Worm (Caenorhabditis elegans): ENCODE data around the gene Y48D7A.1.

ce11 chrX:3031484-3031883, 22.2 kb downstream of the Y48D7A.1 start, which contains the start of gene clec-265:
- TF ChIP-seq ztf-23 (GFP tag; IDR thresholded peaks at IDR 0.05) (no peak), med-1 (GFP tag; optimal IDR thresholded peaks at IDR 0.05; ENCODE audit: insufficient read depth) (no peak), ztf-29 (GFP tag; IDR thresholded peaks at IDR 0.05) (no peak), flt-1 (GFP tag; IDR thresholded peaks at IDR 0.05) (no peak), ref-1 (GFP tag; conservative IDR thresholded peaks at IDR 0.05) (no peak), cog-1 (tag; optimal IDR thresholded peaks at IDR 0.05) (no peak), tab-1 (GFP tag; IDR thresholded peaks at IDR 0.05) (no peak), klf-2 (GFP tag; conservative IDR thresholded peaks at IDR 0.05) (no peak), T22C8.4 (GFP tag; IDR thresholded peaks at IDR 0.05) (no peak)

Measured in whole organism, midembryonic.